Worm (Caenorhabditis elegans) whole organism, L4/young adult: ENCODE data around the gene fbxb-63.

Experiments used
- dao-5 ChIP-seq: sonication (generic microtip); optimal IDR thresholded peaks from 2 replicates; lab custom pipeline; 2016; ENCODE audit warnings: missing genotype, missing genetic modification characterization, moderate library complexity, missing compliant biosample characterization
- him-1 ChIP-seq: sonication (generic microtip); optimal IDR thresholded peaks from 2 replicates; lab custom pipeline; 2016; ENCODE audit warnings: missing genotype, missing genetic modification reagents, missing genetic modification characterization, missing compliant biosample characterization

DNA sequence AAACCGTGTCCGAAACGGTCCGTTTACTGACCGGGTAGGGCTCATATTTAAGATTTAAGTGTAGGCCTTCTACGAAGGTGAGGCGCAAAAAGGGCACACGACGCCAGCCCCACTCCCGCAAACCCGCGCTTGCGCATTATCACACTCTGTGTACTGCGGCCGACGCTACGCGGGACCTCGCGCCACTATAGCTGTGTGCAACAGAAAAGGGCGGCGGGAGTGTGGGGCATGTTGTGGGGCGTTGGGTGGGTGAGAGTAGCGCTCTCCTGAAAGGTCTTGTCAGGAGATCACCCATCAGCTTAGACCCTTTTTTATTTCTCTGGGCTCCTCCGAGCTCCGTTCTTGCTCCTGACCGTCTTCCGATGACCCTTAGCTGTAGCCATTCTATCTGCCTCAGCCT is 4.6 kb upstream of the fbxb-63 start:
- TF ChIP-seq dao-5 (tag; lab: Kevin White, UChicago) (no peak), him-1 (tag; lab: Kevin White, UChicago) (no peak)
